Worm (Caenorhabditis elegans) whole organism, L1 larva: ENCODE measurements around the gene Y69H2.3.

Experiments used
- C04F5.9 ChIP-seq: sonication (generic microtip); optimal IDR thresholded peaks from 2 replicates; lab custom pipeline; 2016; ENCODE audit warnings: missing genetic modification characterization, missing compliant biosample characterization
- aha-1 ChIP-seq: fragments of 150-350 bp; optimal IDR thresholded peaks from 2 replicates; lab custom pipeline; 2014; ENCODE audit warnings: missing biosample characterization, missing genetic modification characterization
- alr-1 ChIP-seq: fragments of 200-800 bp; sonication (Bioruptor generic); optimal IDR thresholded peaks from 2 replicates; lab custom pipeline; 2018; ENCODE audit warnings: borderline replicate concordance, mild to moderate bottlenecking, missing genetic modification characterization, missing compliant biosample characterization
- aly-2 ChIP-seq: fragments of 150-350 bp; optimal IDR thresholded peaks from 2 replicates; lab custom pipeline; 2014; ENCODE audit warnings: missing biosample characterization, missing genetic modification characterization
- ama-1 ChIP-seq: fragments of 150-350 bp; optimal IDR thresholded peaks from 2 replicates; lab custom pipeline; 2014
- blmp-1 ChIP-seq: fragments of 150-350 bp; optimal IDR thresholded peaks from 2 replicates; lab custom pipeline; 2014; ENCODE audit warnings: missing biosample characterization, missing genetic modification characterization
- ceh-8 ChIP-seq: fragments of 200-800 bp; sonication (Bioruptor generic); optimal IDR thresholded peaks from 2 replicates; lab custom pipeline; 2018; ENCODE audit warnings: mild to moderate bottlenecking, missing genetic modification characterization, moderate library complexity, missing compliant biosample characterization
- ceh-90 ChIP-seq: sonication (generic microtip); optimal IDR thresholded peaks from 2 replicates; lab custom pipeline; 2016; ENCODE audit warnings: missing genetic modification characterization, missing compliant biosample characterization
- egl-13 ChIP-seq: sonication (generic microtip); optimal IDR thresholded peaks from 2 replicates; lab custom pipeline; 2016; ENCODE audit warnings: missing genotype, missing genetic modification reagents, missing genetic modification characterization, missing compliant biosample characterization
- elt-2 ChIP-seq: sonication (generic microtip); optimal IDR thresholded peaks from 2 replicates; lab custom pipeline; 2016; ENCODE audit warnings: missing genetic modification characterization, mild to moderate bottlenecking, inconsistent platforms, missing compliant biosample characterization, missing genetic modification reagents
- ets-5 ChIP-seq: fragments of 200-800 bp; sonication (Bioruptor generic); IDR thresholded peaks from 2 replicates; pipeline ENCODE4 v1.3.6; 2022; ENCODE audit warnings: missing genetic modification characterization, missing compliant biosample characterization
- fkh-4 ChIP-seq: sonication (generic microtip); optimal IDR thresholded peaks from 2 replicates; lab custom pipeline; 2016; ENCODE audit warnings: missing compliant biosample characterization, missing genetic modification characterization, borderline replicate concordance
- fos-1 ChIP-seq: fragments of 150-350 bp; optimal IDR thresholded peaks from 2 replicates; lab custom pipeline; 2014; ENCODE audit warnings: missing biosample characterization, missing genetic modification characterization
- grh-1 ChIP-seq: fragments of 200-800 bp; sonication (Bioruptor generic); IDR thresholded peaks from 2 replicates; pipeline ENCODE4 v1.3.6; 2022; ENCODE audit warnings: missing genetic modification reagents, missing genetic modification characterization, missing compliant biosample characterization
- hlh-17 ChIP-seq: fragments of 200-800 bp; sonication (Bioruptor generic); optimal IDR thresholded peaks from 2 replicates; lab custom pipeline; 2018; ENCODE audit warnings: missing genetic modification characterization, mild to moderate bottlenecking, missing compliant biosample characterization, moderate library complexity, borderline replicate concordance
- hlh-4 ChIP-seq: sonication (generic microtip); optimal IDR thresholded peaks from 2 replicates; lab custom pipeline; 2016; ENCODE audit warnings: mild to moderate bottlenecking, missing genetic modification characterization, missing compliant biosample characterization
- hpl-2 ChIP-seq: fragments of 150-350 bp; optimal IDR thresholded peaks from 2 replicates; lab custom pipeline; 2014; ENCODE audit warnings: missing biosample characterization, missing genetic modification reagents, missing genetic modification characterization
- isw-1 ChIP-seq: fragments of 200-800 bp; sonication (Bioruptor generic); IDR thresholded peaks from 2 replicates; pipeline ENCODE4 v1.3.6; 2022; ENCODE audit warnings: missing genetic modification characterization, missing compliant biosample characterization
- lin-14 ChIP-seq: fragments of 200-800 bp; sonication (Bioruptor generic); optimal IDR thresholded peaks from 2 replicates; lab custom pipeline; 2018; ENCODE audit warnings: mild to moderate bottlenecking, missing genetic modification characterization, moderate library complexity, missing compliant biosample characterization
- lin-15B ChIP-seq: fragments of 150-350 bp; sonication (generic microtip); optimal IDR thresholded peaks from 3 replicates; lab custom pipeline; 2014; ENCODE audit warnings: missing biosample characterization, missing genetic modification characterization
- lin-35 ChIP-seq, 2 experiments: fragments of 150-350 bp; optimal IDR thresholded peaks; 2 replicates each; lab custom pipeline; 2014; ENCODE audit warnings: missing biosample characterization in 2 of 2, missing genetic modification characterization in 2 of 2, missing genetic modification reagents in 2 of 2
- lir-3 ChIP-seq: sonication (generic microtip); optimal IDR thresholded peaks from 2 replicates; lab custom pipeline; 2016; ENCODE audit warnings: mild to moderate bottlenecking, missing genetic modification characterization, moderate library complexity, missing compliant biosample characterization; ENCODE audit not compliant: poor library complexity
- mdl-1 ChIP-seq, 2 experiments: fragments of 150-350 bp; optimal IDR thresholded peaks; 2 replicates each; lab custom pipeline; 2014 to 2017; ENCODE audit warnings: missing biosample characterization in 2 of 2, missing genetic modification characterization in 2 of 2, inconsistent platforms in 1 of 2
- mef-2 ChIP-seq: fragments of 150-350 bp; optimal IDR thresholded peaks from 2 replicates; lab custom pipeline; 2014; ENCODE audit warnings: missing biosample characterization, missing genetic modification characterization
- nhr-11 ChIP-seq: fragments of 150-350 bp; optimal IDR thresholded peaks from 2 replicates; lab custom pipeline; 2014; ENCODE audit warnings: missing biosample characterization, missing genetic modification characterization
- nhr-19 ChIP-seq: fragments of 200-800 bp; sonication (Bioruptor generic); conservative IDR thresholded peaks from 2 replicates; pipeline ENCODE4 v1.3.6; 2022; ENCODE audit warnings: missing genetic modification characterization, missing compliant biosample characterization
- nhr-28 ChIP-seq: fragments of 150-350 bp; optimal IDR thresholded peaks from 2 replicates; lab custom pipeline; 2014; ENCODE audit warnings: missing biosample characterization, missing genetic modification characterization
- nhr-47 ChIP-seq: sonication (generic microtip); optimal IDR thresholded peaks from 2 replicates; lab custom pipeline; 2016; ENCODE audit warnings: mild to moderate bottlenecking, missing genetic modification characterization, moderate library complexity, missing compliant biosample characterization
- nhr-71 ChIP-seq: sonication (generic microtip); optimal IDR thresholded peaks from 2 replicates; lab custom pipeline; 2016; ENCODE audit warnings: mild to moderate bottlenecking, missing genetic modification characterization, moderate library complexity, missing compliant biosample characterization
- nhr-76 ChIP-seq: sonication (generic microtip); optimal IDR thresholded peaks from 2 replicates; lab custom pipeline; 2017; ENCODE audit warnings: missing biosample characterization, missing genetic modification characterization
- nhr-77 ChIP-seq: fragments of 150-350 bp; optimal IDR thresholded peaks from 2 replicates; lab custom pipeline; 2014; ENCODE audit warnings: missing biosample characterization, missing genetic modification characterization
- nhr-85 ChIP-seq: sonication (generic microtip); peaks from one replicate; lab custom pipeline; 2016; ENCODE audit warnings: missing genetic modification characterization, inconsistent platforms, missing compliant biosample characterization
- nhr-90 ChIP-seq: sonication (generic microtip); optimal IDR thresholded peaks from 2 replicates; lab custom pipeline; 2016; ENCODE audit warnings: mild to moderate bottlenecking, missing genetic modification characterization, missing compliant biosample characterization; ENCODE audit not compliant: poor library complexity
- pag-3 ChIP-seq: sonication (generic microtip); optimal IDR thresholded peaks from 2 replicates; lab custom pipeline; 2017; ENCODE audit warnings: missing genetic modification characterization, mild to moderate bottlenecking, missing compliant biosample characterization, antibody characterized with exemption, borderline replicate concordance; ENCODE audit not compliant: insufficient read depth
- rnt-1 ChIP-seq: sonication (generic microtip); optimal IDR thresholded peaks from 2 replicates; lab custom pipeline; 2016; ENCODE audit warnings: mild to moderate bottlenecking, missing genetic modification characterization, moderate library complexity, missing compliant biosample characterization
- skn-1 ChIP-seq: fragments of 150-350 bp; optimal IDR thresholded peaks from 2 replicates; lab custom pipeline; 2014; ENCODE audit warnings: missing biosample characterization, missing genetic modification characterization
- sox-4 ChIP-seq: sonication (generic microtip); optimal IDR thresholded peaks from 2 replicates; lab custom pipeline; 2016; ENCODE audit warnings: missing genetic modification characterization, missing compliant biosample characterization
- sptf-1 ChIP-seq: fragments of 150-350 bp; optimal IDR thresholded peaks from 2 replicates; lab custom pipeline; 2014; ENCODE audit warnings: missing biosample characterization, missing genetic modification characterization
- tbx-2 ChIP-seq: sonication (generic microtip); optimal IDR thresholded peaks from 2 replicates; lab custom pipeline; 2016; ENCODE audit warnings: missing genetic modification characterization, missing compliant biosample characterization
- tlp-1 ChIP-seq: fragments of 150-350 bp; optimal IDR thresholded peaks from 2 replicates; lab custom pipeline; 2014; ENCODE audit warnings: missing biosample characterization, missing genetic modification characterization
- unc-62 ChIP-seq: fragments of 150-350 bp; optimal IDR thresholded peaks from 2 replicates; lab custom pipeline; 2014; ENCODE audit warnings: missing biosample characterization, missing genetic modification reagents, missing genetic modification characterization
- unc-86 ChIP-seq: sonication (generic microtip); optimal IDR thresholded peaks from 2 replicates; lab custom pipeline; 2016; ENCODE audit warnings: missing genetic modification characterization, missing compliant biosample characterization
- unc-98 ChIP-seq: fragments of 200-800 bp; sonication (Bioruptor generic); IDR thresholded peaks from 2 replicates; pipeline ENCODE4 v1.3.6; 2022; ENCODE audit warnings: missing genetic modification characterization, missing compliant biosample characterization
- vab-15 ChIP-seq: sonication (generic microtip); optimal IDR thresholded peaks from 2 replicates; lab custom pipeline; 2017; ENCODE audit warnings: missing genotype, mild to moderate bottlenecking, missing genetic modification characterization, missing compliant biosample characterization
- ztf-4 ChIP-seq: fragments of 150-350 bp; optimal IDR thresholded peaks from 2 replicates; lab custom pipeline; 2014; ENCODE audit warnings: missing biosample characterization, missing genetic modification characterization

Gene Y69H2.3

DNA sequence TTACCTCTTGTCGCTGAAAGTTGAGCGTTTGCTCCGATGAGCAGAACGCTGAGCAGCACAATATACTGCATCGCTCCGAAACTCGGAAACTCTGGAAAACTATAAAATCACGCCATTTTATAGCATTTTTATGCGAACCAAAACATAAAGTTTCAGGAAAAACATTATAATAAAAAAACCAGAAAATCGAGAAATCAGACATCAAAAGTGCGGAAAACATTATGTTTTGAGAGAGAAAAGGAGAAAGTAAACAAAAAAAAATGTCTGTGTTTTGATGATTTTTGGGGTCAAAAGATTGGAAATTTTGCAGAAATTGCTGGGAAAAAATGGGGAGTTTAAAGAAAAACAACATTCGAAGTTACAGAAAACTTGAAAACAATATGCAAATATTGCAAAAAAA, at the start of gene Y69H2.3:
Gene Y69H2.3 (minus strand): TSS at position 101 of the 400 bp plus-strand sequence.
- no peak for TF ChIP-seq hlh-17 (GFP tag; lab: Kevin White, UChicago)
- TF ChIP-seq nhr-28 (tag; lab: Kevin White, UChicago) = no peak
- TF ChIP-seq ztf-4 (tag; lab: Kevin White, UChicago) = no peak
- TF ChIP-seq mdl-1 (tag; optimal IDR thresholded peaks at IDR 0.05; lab: Kevin White, UChicago) = no peak
- TF ChIP-seq isw-1 (GFP tag; lab: Robert Waterston, UW) = no peak
- no peak for TF ChIP-seq aha-1
- no peak for TF ChIP-seq hpl-2 (GFP tag; lab: Kevin White, UChicago)
- TF ChIP-seq tbx-2 (tag; lab: Kevin White, UChicago) = no peak
- no peak for TF ChIP-seq fkh-4 (tag; lab: Kevin White, UChicago)
- no peak for TF ChIP-seq grh-1 (GFP tag; lab: Robert Waterston, UW)
- no peak for TF ChIP-seq egl-13 (tag; lab: Kevin White, UChicago)
- TF ChIP-seq, all 84 proteins: peak for 0

DNA sequence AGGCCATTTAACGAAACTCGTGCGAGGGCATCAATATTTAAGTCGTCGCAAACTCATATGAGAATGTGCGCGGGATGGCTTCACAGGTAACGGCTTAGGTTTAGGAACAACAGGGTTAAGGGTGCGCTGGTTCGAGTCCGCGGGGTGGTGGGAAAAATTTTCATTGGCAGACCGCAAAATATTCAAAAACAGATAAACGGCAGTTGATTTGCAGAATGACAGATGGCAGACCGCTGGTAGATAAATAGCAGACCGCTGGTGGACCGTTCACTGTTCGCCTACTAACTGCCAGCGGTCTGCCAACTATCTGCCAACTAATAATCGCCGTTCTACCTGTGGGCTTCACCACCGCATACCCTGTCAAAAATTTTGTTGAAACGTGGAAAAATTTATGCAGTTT, 48.2 kb upstream of the Y69H2.3 start:
- TF ChIP-seq nhr-77 (tag; lab: Kevin White, UChicago) (no peak), isw-1 (GFP tag; lab: Robert Waterston, UW) (no peak), ets-5 (GFP tag; lab: Robert Waterston, UW) (0 out of 2 replicates have a peak, but pooled peaks have one; percentile 34), nhr-19 (GFP tag; lab: Robert Waterston, UW) (0 out of 2 replicates have a peak, but pooled peaks have one; percentile 34), ama-1 (lab: Kevin White, UChicago) (no peak), grh-1 (GFP tag; lab: Robert Waterston, UW) (peak; percentile 37), tlp-1 (no peak), unc-98 (GFP tag; lab: Robert Waterston, UW) (0 out of 2 replicates have a peak, but pooled peaks have one; percentile 12), ceh-8 (GFP tag; lab: Kevin White, UChicago) (no peak), nhr-76 (tag; lab: Kevin White, UChicago) (no peak), nhr-47 (peak; percentile 71), ceh-90 (no peak), nhr-71 (tag; lab: Kevin White, UChicago) (no peak), nhr-85 (tag; lab: Kevin White, UChicago) (peak; percentile 72)
- TF ChIP-seq, all 84 proteins: peak for 6

DNA sequence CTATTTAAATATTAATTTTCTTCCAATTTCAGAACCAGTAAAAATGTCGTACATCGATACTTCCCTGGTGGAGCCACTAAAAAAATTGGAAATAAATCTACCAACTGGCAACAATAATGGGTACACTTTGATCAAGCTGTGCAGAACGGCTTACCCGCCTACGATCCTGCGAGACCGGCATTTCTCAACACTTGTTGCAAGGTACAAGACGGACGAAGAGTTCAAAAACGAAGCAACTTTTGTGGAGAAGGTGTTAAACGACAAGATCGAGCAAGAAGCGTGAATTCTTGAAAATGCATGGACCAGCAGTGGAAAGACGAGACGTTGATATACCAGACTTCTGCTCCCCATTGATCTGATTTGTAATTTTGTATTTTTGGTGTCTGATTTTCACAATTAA, 47.4 kb upstream of the Y69H2.3 start:
- TF ChIP-seq nhr-19 (GFP tag; lab: Robert Waterston, UW) = 0 out of 2 replicates have a peak, but pooled peaks have one; percentile 9
- no peak for TF ChIP-seq unc-86 (tag; lab: Kevin White, UChicago)
- no peak for TF ChIP-seq fkh-4 (tag; lab: Kevin White, UChicago)
- no peak for TF ChIP-seq lir-3 (tag; lab: Kevin White, UChicago)
- no peak for TF ChIP-seq hlh-4 (tag; lab: Kevin White, UChicago)
- TF ChIP-seq ztf-4 (tag; lab: Kevin White, UChicago) = no peak

DNA sequence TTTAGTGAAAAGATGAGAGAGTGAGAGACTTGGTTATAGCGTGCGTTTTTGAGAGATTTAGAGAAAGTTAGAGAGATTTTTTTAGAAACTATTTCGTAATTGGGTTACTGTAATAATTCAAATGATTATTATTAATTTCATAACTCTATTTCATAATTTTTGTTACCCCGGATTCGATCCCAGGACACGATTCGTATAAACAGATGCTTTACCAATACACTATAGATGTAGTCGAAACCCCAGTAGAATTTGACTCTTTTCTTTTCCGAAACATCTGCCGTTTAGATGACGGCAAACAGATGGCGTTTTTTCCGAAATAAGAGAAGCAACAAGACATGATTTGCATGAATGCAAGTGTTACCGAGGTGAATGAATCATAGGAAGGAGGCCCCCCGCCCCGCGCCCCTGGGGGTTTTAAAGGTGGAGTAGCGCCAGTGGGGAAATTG, 46.1 kb upstream of the Y69H2.3 start:
- no peak for TF ChIP-seq C04F5.9 (tag; lab: Kevin White, UChicago)
- TF ChIP-seq ceh-8 (GFP tag; lab: Kevin White, UChicago) = no peak
- TF ChIP-seq lir-3 (tag; lab: Kevin White, UChicago) = peak; percentile 35
- TF ChIP-seq fos-1 (tag; lab: Kevin White, UChicago) = no peak
- TF ChIP-seq nhr-90 = peak; percentile 47
- TF ChIP-seq sptf-1 = no peak
- no peak for TF ChIP-seq lin-14 (GFP tag; lab: Kevin White, UChicago)
- no peak for TF ChIP-seq rnt-1
- no peak for TF ChIP-seq alr-1 (tag; lab: Kevin White, UChicago)
- TF ChIP-seq nhr-11 (tag; lab: Kevin White, UChicago) = no peak
- TF ChIP-seq sox-4 (tag; lab: Kevin White, UChicago) = no peak
- no peak for TF ChIP-seq pag-3 (tag; lab: Kevin White, UChicago)
- no peak for TF ChIP-seq aly-2
- TF ChIP-seq blmp-1 (tag; lab: Kevin White, UChicago) = no peak
- no peak for TF ChIP-seq mdl-1 (tag; optimal IDR thresholded peaks at IDR 0.05; lab: Kevin White, UChicago)
- TF ChIP-seq hpl-2 (GFP tag; lab: Kevin White, UChicago) = no peak
- no peak for TF ChIP-seq unc-62 (GFP tag; lab: Kevin White, UChicago)
- TF ChIP-seq lin-35 (GFP tag; optimal IDR thresholded peaks at IDR 0.05; lab: Kevin White, UChicago) = peak in 1 of 2 experiments; percentile 15
- TF ChIP-seq lin-15B (tag; lab: Kevin White, UChicago) = no peak
- TF ChIP-seq elt-2 (tag; lab: Kevin White, UChicago) = no peak
- peak; percentile 70 for TF ChIP-seq nhr-85 (tag; lab: Kevin White, UChicago)
- no peak for TF ChIP-seq mef-2 (tag; lab: Kevin White, UChicago)
- no peak for TF ChIP-seq hlh-17 (GFP tag; lab: Kevin White, UChicago)
- peak; percentile 55 for TF ChIP-seq skn-1 (tag; lab: Kevin White, UChicago)
- TF ChIP-seq vab-15 = no peak
- peak; percentile 65 for TF ChIP-seq nhr-19 (GFP tag; lab: Robert Waterston, UW)
